Worm (Caenorhabditis elegans): ENCODE results near the gene T24C12.3.

DNA sequence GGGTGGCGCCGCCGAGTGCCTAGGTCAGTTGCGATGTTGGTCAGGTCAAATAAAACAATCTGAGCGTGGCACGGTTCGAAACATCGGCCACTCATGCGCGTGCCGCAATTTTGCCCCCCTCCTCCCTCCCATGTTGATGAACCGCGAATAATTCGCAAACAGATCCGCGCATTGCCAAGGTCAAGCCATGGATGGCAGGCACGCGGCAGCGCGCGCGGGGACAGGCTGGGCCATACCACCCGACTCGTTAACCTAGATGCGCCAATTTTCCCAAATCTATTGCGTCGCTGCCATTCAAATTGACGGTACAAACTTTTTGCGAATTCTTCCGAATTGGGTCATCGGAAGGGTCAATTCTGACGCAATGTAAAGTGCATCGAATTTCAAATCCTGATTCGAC is 13.0 kb upstream of the T24C12.3 start:
- no peak for TF ChIP-seq R02D3.7 (tag; optimal IDR thresholded peaks at IDR 0.05)
- no peak for TF ChIP-seq aly-2 (tag; optimal IDR thresholded peaks at IDR 0.05)
- TF ChIP-seq lin-39 (tag; optimal IDR thresholded peaks at IDR 0.05): no peak
- no peak for TF ChIP-seq nhr-11 (tag; optimal IDR thresholded peaks at IDR 0.05)
- peak; percentile 0 for TF ChIP-seq lsy-12 (tag; optimal IDR thresholded peaks at IDR 0.05)

Measured in whole organism, L3 larva.